Worm (Caenorhabditis elegans): ENCODE measurements around the gene C09B8.3.

DNA sequence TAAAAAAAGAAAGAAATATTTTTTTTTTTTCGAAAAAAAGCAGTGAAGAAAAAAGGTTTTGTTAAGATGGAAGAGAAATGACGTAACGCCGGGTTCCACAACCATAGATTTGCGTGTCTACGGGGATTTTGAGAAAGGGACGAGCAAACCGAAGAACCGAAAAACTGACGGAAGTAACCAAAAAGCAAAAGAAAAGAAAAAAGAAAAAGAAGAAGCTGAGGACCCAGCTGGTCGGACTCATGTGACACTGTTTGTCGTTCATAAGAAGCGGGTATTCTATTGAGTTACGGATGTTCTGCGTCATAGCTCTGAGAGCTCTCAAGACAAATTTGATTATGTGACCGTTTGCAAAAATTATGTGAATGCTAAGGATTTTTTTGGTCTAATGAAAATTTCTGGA, 27.7 kb downstream of the C09B8.3 start:
- no peak for TF ChIP-seq nhr-23 (tag; optimal IDR thresholded peaks at IDR 0.05)
- TF ChIP-seq elt-2 (tag; optimal IDR thresholded peaks at IDR 0.05): no peak
- peak; percentile 41 for TF ChIP-seq unc-62 (GFP tag; optimal IDR thresholded peaks at IDR 0.05)
- no peak for TF ChIP-seq egl-27 (tag; optimal IDR thresholded peaks at IDR 0.05)
- no peak for TF ChIP-seq nhr-12 (tag; optimal IDR thresholded peaks at IDR 0.05)
- no peak for TF ChIP-seq ceh-82 (tag; optimal IDR thresholded peaks at IDR 0.05)
- no peak for TF ChIP-seq snpc-4 (tag; optimal IDR thresholded peaks at IDR 0.05)
- no peak for TF ChIP-seq ceh-28 (tag; optimal IDR thresholded peaks at IDR 0.05)
